Worm (Caenorhabditis elegans) whole organism, mixed stage, embryonic: ENCODE measurements around the gene asp-19.
A peak's percentile ranks its signal among the peaks of the same experiment; 100 is the strongest.

Experiments
- M03D4.4 ChIP-seq: sonication (generic microtip); optimal IDR thresholded peaks from 2 replicates; lab custom pipeline; 2017; ENCODE audit warnings: mild to moderate bottlenecking, missing genetic modification characterization, missing compliant biosample characterization
- bed-3 ChIP-seq: fragments of 200-800 bp; sonication (Bioruptor generic); optimal IDR thresholded peaks from 3 replicates; lab custom pipeline; 2018; ENCODE audit warnings: mild to moderate bottlenecking, missing genetic modification characterization, moderate library complexity, missing compliant biosample characterization
- blmp-1 ChIP-seq: fragments of 150-350 bp; optimal IDR thresholded peaks from 2 replicates; lab custom pipeline; 2014; ENCODE audit warnings: missing biosample characterization, missing genetic modification characterization
- ceh-39 ChIP-seq: fragments of 150-350 bp; optimal IDR thresholded peaks from 2 replicates; lab custom pipeline; 2014; ENCODE audit warnings: missing biosample characterization, missing genetic modification characterization
- ceh-43 ChIP-seq: fragments of 200-800 bp; sonication (Bioruptor generic); optimal IDR thresholded peaks from 2 replicates; lab custom pipeline; 2018; ENCODE audit warnings: mild to moderate bottlenecking, missing genetic modification characterization, moderate library complexity, missing compliant biosample characterization
- ceh-83 ChIP-seq: fragments of 200-800 bp; sonication (Bioruptor generic); optimal IDR thresholded peaks from 2 replicates; lab custom pipeline; 2018; ENCODE audit warnings: mild to moderate bottlenecking, missing genetic modification characterization, missing compliant biosample characterization
- ces-1 ChIP-seq: fragments of 150-350 bp; optimal IDR thresholded peaks from 2 replicates; lab custom pipeline; 2014; ENCODE audit warnings: missing biosample characterization, missing genetic modification reagents, missing genetic modification characterization
- cnd-1 ChIP-seq: fragments of 200-800 bp; sonication (Bioruptor generic); optimal IDR thresholded peaks from 2 replicates; lab custom pipeline; 2018; ENCODE audit warnings: mild to moderate bottlenecking, missing genetic modification characterization, missing compliant biosample characterization
- elt-1 ChIP-seq: sonication (generic microtip); optimal IDR thresholded peaks from 2 replicates; lab custom pipeline; 2017; ENCODE audit warnings: missing genetic modification characterization, mild to moderate bottlenecking, missing compliant biosample characterization, antibody characterized with exemption, moderate library complexity, borderline replicate concordance; ENCODE audit not compliant: insufficient read depth
- elt-3 ChIP-seq: fragments of 150-350 bp; optimal IDR thresholded peaks from 2 replicates; lab custom pipeline; 2014; ENCODE audit warnings: missing biosample characterization, missing genetic modification characterization
- flh-1 ChIP-seq: fragments of 200-800 bp; sonication (Bioruptor generic); optimal IDR thresholded peaks from 2 replicates; lab custom pipeline; 2018; ENCODE audit warnings: mild to moderate bottlenecking, missing genetic modification characterization, moderate library complexity, missing compliant biosample characterization
- ham-2 ChIP-seq: fragments of 200-800 bp; sonication (Bioruptor generic); optimal IDR thresholded peaks from 2 replicates; lab custom pipeline; 2018; ENCODE audit warnings: mild to moderate bottlenecking, missing genetic modification characterization, missing compliant biosample characterization
- hlh-1 ChIP-seq: fragments of 150-350 bp; optimal IDR thresholded peaks from 2 replicates; lab custom pipeline; 2014; ENCODE audit warnings: missing biosample characterization, missing genetic modification reagents, missing genetic modification characterization
- lin-13 ChIP-seq: fragments of 150-350 bp; optimal IDR thresholded peaks from 2 replicates; lab custom pipeline; 2014; ENCODE audit warnings: missing biosample characterization, missing genetic modification characterization
- lin-32 ChIP-seq: fragments of 200-800 bp; sonication (Bioruptor generic); optimal IDR thresholded peaks from 2 replicates; lab custom pipeline; 2018; ENCODE audit warnings: mild to moderate bottlenecking, missing genetic modification characterization, missing compliant biosample characterization
- lsy-2 ChIP-seq: fragments of 150-350 bp; optimal IDR thresholded peaks from 2 replicates; lab custom pipeline; 2014; ENCODE audit warnings: missing biosample characterization, missing genetic modification characterization
- mab-5 ChIP-seq: fragments of 150-350 bp; optimal IDR thresholded peaks from 2 replicates; lab custom pipeline; 2014; ENCODE audit warnings: missing biosample characterization, missing genetic modification characterization
- mls-2 ChIP-seq: sonication (generic microtip); optimal IDR thresholded peaks from 2 replicates; lab custom pipeline; 2016; ENCODE audit warnings: mild to moderate bottlenecking, missing genetic modification characterization, moderate library complexity, missing compliant biosample characterization
- nhr-12 ChIP-seq: fragments of 150-350 bp; optimal IDR thresholded peaks from 2 replicates; lab custom pipeline; 2014; ENCODE audit warnings: missing biosample characterization, missing genetic modification characterization
- nhr-2 ChIP-seq: fragments of 150-350 bp; optimal IDR thresholded peaks from 2 replicates; lab custom pipeline; 2014; ENCODE audit warnings: missing biosample characterization, missing genetic modification characterization
- nhr-237 ChIP-seq: fragments of 150-350 bp; optimal IDR thresholded peaks from 2 replicates; lab custom pipeline; 2014; ENCODE audit warnings: missing biosample characterization, missing genetic modification characterization
- nhr-28 ChIP-seq: fragments of 150-350 bp; optimal IDR thresholded peaks from 2 replicates; lab custom pipeline; 2014; ENCODE audit warnings: missing biosample characterization, missing genetic modification characterization
- nhr-76 ChIP-seq: sonication (generic microtip); optimal IDR thresholded peaks from 2 replicates; lab custom pipeline; 2017; ENCODE audit warnings: missing biosample characterization, missing genetic modification characterization
- pha-4 ChIP-seq: fragments of 150-350 bp; optimal IDR thresholded peaks from 2 replicates; lab custom pipeline; 2018; ENCODE audit warnings: missing biosample characterization, missing genetic modification reagents, missing genetic modification characterization
- sem-2 ChIP-seq: fragments of 200-800 bp; sonication (Bioruptor generic); optimal IDR thresholded peaks from 2 replicates; lab custom pipeline; 2018; ENCODE audit warnings: mild to moderate bottlenecking, missing genetic modification characterization, missing compliant biosample characterization
- snpc-4 ChIP-seq: fragments of 150-350 bp; optimal IDR thresholded peaks from 2 replicates; lab custom pipeline; 2014; ENCODE audit warnings: missing biosample characterization, missing genetic modification characterization
- sptf-1 ChIP-seq: sonication (generic microtip); optimal IDR thresholded peaks from 2 replicates; lab custom pipeline; 2017; ENCODE audit warnings: mild to moderate bottlenecking, missing genetic modification characterization, moderate library complexity, missing compliant biosample characterization
- tbx-8 ChIP-seq: fragments of 200-800 bp; sonication (Bioruptor generic); optimal IDR thresholded peaks from 2 replicates; lab custom pipeline; 2018; ENCODE audit warnings: mild to moderate bottlenecking, missing genetic modification characterization, moderate library complexity, missing compliant biosample characterization
- unc-62 ChIP-seq: fragments of 150-350 bp; optimal IDR thresholded peaks from 2 replicates; lab custom pipeline; 2014; ENCODE audit warnings: missing biosample characterization, missing genetic modification reagents, missing genetic modification characterization
- zip-8 ChIP-seq: fragments of 150-350 bp; optimal IDR thresholded peaks from 2 replicates; lab custom pipeline; 2014; ENCODE audit warnings: missing biosample characterization, missing genetic modification characterization

Gene asp-19

ce11 chrV:18706063-18706620 is 23.0 kb downstream of the asp-19 start, which contains the start of gene Y17D7C.1:
TSS of gene Y17D7C.1 (plus strand) at chrV:18706570.
- TF ChIP-seq nhr-237 (tag; lab: Kevin White, UChicago), result no peak
- peak; percentile 26 for TF ChIP-seq hlh-1 (tag; lab: Kevin White, UChicago)

DNA sequence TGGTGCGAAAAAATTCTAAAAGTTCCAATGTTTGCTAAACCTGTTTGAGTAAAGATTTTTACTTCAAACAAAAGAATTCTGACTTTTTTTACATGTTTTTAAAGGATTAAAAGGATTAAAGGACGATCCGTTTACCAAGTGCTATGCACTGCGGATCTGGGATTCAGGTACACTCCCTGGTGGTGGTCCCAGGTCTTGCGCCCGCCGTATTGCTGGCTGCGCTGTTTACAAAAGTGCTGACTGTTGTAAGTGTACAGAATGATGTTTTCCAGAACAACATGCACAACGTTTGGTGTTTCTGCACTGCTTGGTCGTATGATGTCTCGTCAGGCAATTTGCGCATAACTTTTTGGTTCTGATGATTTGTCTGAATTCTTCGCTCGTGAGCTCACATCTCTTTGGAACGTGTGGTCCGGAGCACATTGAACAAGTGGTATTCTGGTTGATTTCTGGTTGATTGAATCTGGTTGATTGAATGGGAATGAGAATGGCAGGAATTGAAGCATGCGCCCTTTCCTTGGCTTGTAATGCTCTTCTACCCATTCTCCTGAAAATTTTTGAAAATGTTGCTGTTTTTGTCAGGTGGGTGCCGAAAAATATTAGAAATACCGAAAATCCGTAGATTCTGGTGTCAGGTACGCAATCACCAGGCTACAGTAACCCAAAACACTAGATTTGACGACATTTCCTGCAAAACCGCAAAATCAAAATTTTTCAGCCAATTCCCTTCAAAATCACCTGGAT is 23.7 kb downstream of the asp-19 start:
- no peak for TF ChIP-seq unc-62 (GFP tag; lab: Kevin White, UChicago)
- TF ChIP-seq lin-13 (tag; lab: Kevin White, UChicago), result no peak
- no peak for TF ChIP-seq cnd-1 (tag; lab: Kevin White, UChicago)
- no peak for TF ChIP-seq nhr-12 (tag; lab: Kevin White, UChicago)
- no peak for TF ChIP-seq elt-3 (tag; lab: Kevin White, UChicago)
- no peak for TF ChIP-seq nhr-237 (tag; lab: Kevin White, UChicago)
- TF ChIP-seq sem-2, result no peak
- no peak for TF ChIP-seq mls-2 (tag; lab: Kevin White, UChicago)
- TF ChIP-seq pha-4, result no peak
- TF ChIP-seq ceh-43 (GFP tag; lab: Kevin White, UChicago), result no peak
- TF ChIP-seq nhr-2, result no peak

DNA sequence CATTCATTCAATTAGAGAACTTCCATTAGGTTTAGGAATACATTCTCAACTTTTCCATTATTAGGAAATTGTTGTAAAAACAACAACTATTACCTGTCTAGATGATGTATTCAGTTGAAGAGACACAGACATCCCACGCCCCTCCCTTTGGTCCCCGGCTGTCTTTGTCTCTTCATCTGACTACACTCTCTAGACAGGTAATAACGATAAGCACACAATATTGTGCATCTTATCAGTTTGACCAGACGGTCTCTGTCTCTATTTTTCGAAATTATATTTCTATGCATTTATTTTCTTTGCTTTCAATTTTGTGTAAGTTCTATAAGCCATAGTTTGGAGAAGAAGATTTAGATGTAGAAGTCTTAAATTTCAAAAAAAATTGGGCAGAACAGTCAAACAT is 27.9 kb downstream of the asp-19 start, which contains the start of gene Y69H2.9:
Gene Y69H2.9 (plus strand): TSS at position 233 of the 400 bp plus-strand sequence.
- TF ChIP-seq bed-3 (GFP tag; lab: Kevin White, UChicago) (no peak), M03D4.4 (tag; lab: Kevin White, UChicago) (no peak), flh-1 (GFP tag; lab: Kevin White, UChicago) (no peak), ham-2 (GFP tag; lab: Kevin White, UChicago) (no peak), ceh-83 (no peak), elt-1 (tag; lab: Kevin White, UChicago) (no peak), nhr-2 (no peak), snpc-4 (tag; lab: Kevin White, UChicago) (no peak), ceh-39 (tag; lab: Kevin White, UChicago) (no peak), nhr-12 (tag; lab: Kevin White, UChicago) (no peak), lin-13 (tag; lab: Kevin White, UChicago) (no peak), nhr-76 (tag; lab: Kevin White, UChicago) (no peak), mls-2 (tag; lab: Kevin White, UChicago) (no peak), pha-4 (no peak), mab-5 (tag; lab: Kevin White, UChicago) (no peak), ces-1 (GFP tag; lab: Kevin White, UChicago) (no peak), zip-8 (tag; lab: Kevin White, UChicago) (no peak)

DNA sequence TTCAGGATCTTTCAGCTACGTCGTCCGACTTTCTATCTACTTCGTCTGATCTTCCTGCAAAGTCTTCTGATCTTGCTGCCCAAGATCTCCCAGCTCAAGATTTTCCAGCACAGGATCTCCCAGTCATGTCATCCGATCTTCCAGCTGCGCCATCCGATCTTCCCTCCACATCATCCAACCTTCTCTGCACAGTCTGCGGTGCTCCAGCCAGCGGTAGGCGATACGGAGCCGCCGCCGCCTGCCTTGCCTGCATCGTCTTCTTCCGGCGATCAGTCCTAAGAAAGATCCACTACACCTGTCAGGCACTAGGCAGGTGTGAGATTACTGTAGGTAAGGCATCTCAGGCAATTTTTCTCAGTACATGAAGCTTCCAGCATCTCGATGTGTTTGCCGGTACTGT is 29.8 kb downstream of the asp-19 start, which contains the start of gene nhr-241:
Gene nhr-241 (plus strand): TSS at position 126 of the 400 bp plus-strand sequence.
- no peak for TF ChIP-seq ceh-39 (tag; lab: Kevin White, UChicago)
- no peak for TF ChIP-seq lin-32
- no peak for TF ChIP-seq tbx-8
- TF ChIP-seq mab-5 (tag; lab: Kevin White, UChicago), result no peak
- TF ChIP-seq mls-2 (tag; lab: Kevin White, UChicago), result no peak
- TF ChIP-seq elt-3 (tag; lab: Kevin White, UChicago), result no peak

ce11 chrV:18695469-18695868 is 33.7 kb downstream of the asp-19 start:
- TF ChIP-seq nhr-2 (no peak), ces-1 (GFP tag; lab: Kevin White, UChicago) (no peak), zip-8 (tag; lab: Kevin White, UChicago) (no peak), lin-13 (tag; lab: Kevin White, UChicago) (no peak), blmp-1 (tag; lab: Kevin White, UChicago) (no peak), cnd-1 (tag; lab: Kevin White, UChicago) (no peak), mab-5 (tag; lab: Kevin White, UChicago) (no peak)

- TF ChIP-seq lsy-2 (tag; lab: Kevin White, UChicago) (peak; percentile 23), elt-1 (tag; lab: Kevin White, UChicago) (no peak), nhr-76 (tag; lab: Kevin White, UChicago) (no peak), sptf-1 (tag; lab: Kevin White, UChicago) (peak; percentile 35), blmp-1 (tag; lab: Kevin White, UChicago) (no peak), ces-1 (GFP tag; lab: Kevin White, UChicago) (no peak), bed-3 (GFP tag; lab: Kevin White, UChicago) (no peak), nhr-28 (tag; lab: Kevin White, UChicago) (no peak), ceh-39 (tag; lab: Kevin White, UChicago) (peak; percentile 79), snpc-4 (tag; lab: Kevin White, UChicago) (no peak), mls-2 (tag; lab: Kevin White, UChicago) (no peak), lin-13 (tag; lab: Kevin White, UChicago) (peak; percentile 4)
Measured at ce11 chrV:18689681-18690080, 39.5 kb downstream of the asp-19 start, which contains the start of the genes ubc-19 and Y69H2.7. TSS of gene ubc-19 (minus strand) at chrV:18689762. TSS of gene Y69H2.7 (plus strand) at chrV:18689989.
